Fruit fly (Drosophila melanogaster) whole organism, embryonic: ENCODE results near the gene CG46464.
A peak's percentile ranks its signal among the peaks of the same experiment; 100 is the strongest.

Source experiments
- Atf3 ChIP-seq: fragments of 200-800 bp; sonication (Bioruptor generic); optimal IDR thresholded peaks from 3 replicates; lab custom pipeline; 2016; ENCODE audit warnings: missing biosample characterization, missing genetic modification characterization
- Bteb2 ChIP-seq: fragments of 200-800 bp; sonication (Bioruptor generic); optimal IDR thresholded peaks from 2 replicates; lab custom pipeline; 2016; ENCODE audit warnings: missing biosample characterization, missing genetic modification characterization
- CG10209 ChIP-seq: fragments of 200-800 bp; sonication (Bioruptor generic); optimal IDR thresholded peaks from 3 replicates; lab custom pipeline; 2017; ENCODE audit warnings: missing biosample characterization, mild to moderate bottlenecking, missing genetic modification characterization, missing genetic modification reagents
- CG1024 ChIP-seq: fragments of 200-800 bp; sonication (Bioruptor generic); IDR thresholded peaks from 2 replicates; pipeline ENCODE4 v1.3.6; 2022; ENCODE audit warnings: missing biosample characterization, missing genetic modification characterization
- CG10274 ChIP-seq: fragments of 200-800 bp; sonication (Bioruptor generic); optimal IDR thresholded peaks from 3 replicates; lab custom pipeline; 2017; ENCODE audit warnings: missing biosample characterization, mild to moderate bottlenecking, missing genetic modification characterization
- CG10366 ChIP-seq: fragments of 200-800 bp; sonication (Bioruptor generic); IDR thresholded peaks from 2 replicates; pipeline ENCODE4 v1.3.6; 2022; ENCODE audit warnings: missing biosample characterization, missing genetic modification characterization
- CG11085 ChIP-seq: fragments of 200-800 bp; sonication (Bioruptor generic); IDR thresholded peaks from 2 replicates; pipeline ENCODE4 v1.3.6; 2022; ENCODE audit warnings: missing biosample characterization, missing genetic modification characterization
- CG11093 ChIP-seq: fragments of 200-800 bp; sonication (Bioruptor generic); IDR thresholded peaks from 3 replicates; pipeline ENCODE4 v1.3.6; 2022; ENCODE audit warnings: missing biosample characterization, missing genetic modification characterization
- CG11456 ChIP-seq: fragments of 200-800 bp; sonication (Bioruptor generic); IDR thresholded peaks from 3 replicates; pipeline ENCODE4 v1.3.6; 2022; ENCODE audit warnings: missing biosample characterization, missing genetic modification characterization
- CG11696 ChIP-seq: fragments of 200-800 bp; sonication (Bioruptor generic); IDR thresholded peaks from 2 replicates; pipeline ENCODE4 v1.3.6; 2022; ENCODE audit warnings: missing biosample characterization, missing genetic modification characterization
- CG12391 ChIP-seq: fragments of 200-800 bp; sonication (Bioruptor generic); optimal IDR thresholded peaks from 3 replicates; lab custom pipeline; 2018; ENCODE audit warnings: missing biosample characterization, mild to moderate bottlenecking, missing genetic modification characterization, moderate library complexity
- CG13287 ChIP-seq: fragments of 200-800 bp; sonication (Bioruptor generic); IDR thresholded peaks from 2 replicates; pipeline ENCODE4 v1.3.6; 2022; ENCODE audit warnings: missing biosample characterization, missing genetic modification characterization; ENCODE audit not compliant: partially characterized antibody
- CG13624 ChIP-seq: fragments of 200-800 bp; sonication (Bioruptor generic); optimal IDR thresholded peaks from 2 replicates; lab custom pipeline; 2016; ENCODE audit warnings: missing biosample characterization, missing genetic modification characterization
- CG13894 ChIP-seq: fragments of 200-800 bp; sonication (Bioruptor generic); optimal IDR thresholded peaks from 3 replicates; lab custom pipeline; 2018; ENCODE audit warnings: missing biosample characterization, mild to moderate bottlenecking, missing genetic modification characterization, moderate library complexity
- CG15696 ChIP-seq: fragments of 200-800 bp; sonication (Bioruptor generic); optimal IDR thresholded peaks from 2 replicates; lab custom pipeline; 2019; ENCODE audit warnings: missing biosample characterization, mild to moderate bottlenecking, missing genetic modification characterization, moderate library complexity
- CG17359 ChIP-seq: fragments of 200-800 bp; sonication (Bioruptor generic); optimal IDR thresholded peaks from 3 replicates; lab custom pipeline; 2018; ENCODE audit warnings: missing biosample characterization, mild to moderate bottlenecking, missing genetic modification characterization, moderate library complexity
- CG17385 ChIP-seq: fragments of 200-800 bp; sonication (Bioruptor generic); optimal IDR thresholded peaks from 3 replicates; lab custom pipeline; 2018; ENCODE audit warnings: missing biosample characterization, mild to moderate bottlenecking, missing genetic modification characterization
- CG1792 ChIP-seq: fragments of 200-800 bp; sonication (Bioruptor generic); optimal IDR thresholded peaks from 2 replicates; lab custom pipeline; 2016; ENCODE audit warnings: missing biosample characterization, missing genetic modification characterization
- CG18476 ChIP-seq: fragments of 200-800 bp; sonication (Bioruptor generic); optimal IDR thresholded peaks from 2 replicates; lab custom pipeline; 2016; ENCODE audit warnings: missing biosample characterization, mild to moderate bottlenecking, missing genetic modification characterization
- CG2120 ChIP-seq: fragments of 200-800 bp; sonication (Bioruptor generic); optimal IDR thresholded peaks from 3 replicates; lab custom pipeline; 2016; ENCODE audit warnings: missing biosample characterization, missing genetic modification characterization
- CG30020 ChIP-seq: fragments of 200-800 bp; optimal IDR thresholded peaks from 2 replicates; lab custom pipeline; 2019; ENCODE audit warnings: missing biosample characterization, mild to moderate bottlenecking, missing genetic modification characterization, moderate library complexity
- CG30403 ChIP-seq: fragments of 200-800 bp; sonication (Bioruptor generic); optimal IDR thresholded peaks from 3 replicates; lab custom pipeline; 2016; ENCODE audit warnings: missing biosample characterization, missing genetic modification characterization
- CG3838 ChIP-seq: fragments of 200-800 bp; sonication (Bioruptor generic); optimal IDR thresholded peaks from 3 replicates; lab custom pipeline; 2016; ENCODE audit warnings: missing biosample characterization, missing genetic modification characterization
- CG4404 ChIP-seq: fragments of 200-800 bp; sonication (Bioruptor generic); IDR thresholded peaks from 2 replicates; pipeline ENCODE4 v1.3.6; 2022; ENCODE audit warnings: missing biosample characterization, missing genetic modification characterization
- CG4854 ChIP-seq: fragments of 200-800 bp; sonication (Bioruptor generic); optimal IDR thresholded peaks from 2 replicates; lab custom pipeline; 2016; ENCODE audit warnings: missing biosample characterization, missing genetic modification characterization, inconsistent platforms
- CG6689 ChIP-seq: fragments of 200-800 bp; sonication (Bioruptor generic); IDR thresholded peaks from 2 replicates; pipeline ENCODE4 v1.3.6; 2022; ENCODE audit warnings: missing biosample characterization, missing genetic modification characterization
- CG7556 ChIP-seq: fragments of 200-800 bp; sonication (Bioruptor generic); optimal IDR thresholded peaks from 2 replicates; lab custom pipeline; 2017; ENCODE audit warnings: missing biosample characterization, mild to moderate bottlenecking, missing genetic modification characterization
- CG7786 ChIP-seq: fragments of 200-800 bp; sonication (Bioruptor generic); optimal IDR thresholded peaks from 2 replicates; lab custom pipeline; 2016; ENCODE audit warnings: missing biosample characterization, missing genetic modification characterization
- CG9215 ChIP-seq: fragments of 200-800 bp; sonication (Bioruptor generic); IDR thresholded peaks from 2 replicates; pipeline ENCODE4 v1.3.6; 2022; ENCODE audit warnings: missing biosample characterization, missing genetic modification characterization
- CG9817 ChIP-seq: fragments of 200-800 bp; sonication (Bioruptor generic); optimal IDR thresholded peaks from 2 replicates; lab custom pipeline; 2018; ENCODE audit warnings: missing biosample characterization, mild to moderate bottlenecking, missing genetic modification characterization, moderate library complexity
- CHES-1-like ChIP-seq: fragments of 200-800 bp; sonication (Bioruptor generic); optimal IDR thresholded peaks from 2 replicates; lab custom pipeline; 2016; ENCODE audit warnings: missing biosample characterization, missing genetic modification characterization
- Dbx ChIP-seq: fragments of 200-800 bp; sonication (Bioruptor generic); IDR thresholded peaks from 3 replicates; pipeline ENCODE4 v1.3.6; 2022; ENCODE audit warnings: missing biosample characterization, missing genetic modification characterization
- Dek ChIP-seq: fragments of 200-800 bp; sonication (Bioruptor generic); optimal IDR thresholded peaks from 3 replicates; lab custom pipeline; 2019; ENCODE audit warnings: missing biosample characterization, mild to moderate bottlenecking, missing genetic modification characterization, moderate library complexity
- Doc3 ChIP-seq: fragments of 200-800 bp; sonication (Bioruptor generic); IDR thresholded peaks from 3 replicates; pipeline ENCODE4 v1.3.6; 2022; ENCODE audit warnings: missing biosample characterization, missing genetic modification characterization; ENCODE audit not compliant: partially characterized antibody
- Fer3 ChIP-seq: fragments of 200-800 bp; sonication (Bioruptor generic); optimal IDR thresholded peaks from 2 replicates; lab custom pipeline; 2018; ENCODE audit warnings: missing biosample characterization, mild to moderate bottlenecking, missing genetic modification characterization, moderate library complexity
- ac ChIP-seq: fragments of 200-800 bp; sonication (Bioruptor generic); optimal IDR thresholded peaks from 3 replicates; lab custom pipeline; 2017; ENCODE audit warnings: missing biosample characterization, mild to moderate bottlenecking, missing genetic modification characterization
- fd96Cb ChIP-seq: fragments of 200-800 bp; sonication (Bioruptor generic); optimal IDR thresholded peaks from 2 replicates; lab custom pipeline; 2018; ENCODE audit warnings: missing biosample characterization, mild to moderate bottlenecking, missing genetic modification characterization, moderate library complexity
- her ChIP-seq: fragments of 200-800 bp; sonication (Bioruptor generic); optimal IDR thresholded peaks from 2 replicates; lab custom pipeline; 2016; ENCODE audit warnings: missing biosample characterization, missing genetic modification characterization
- ind ChIP-seq: fragments of 200-800 bp; sonication (Bioruptor generic); optimal IDR thresholded peaks from 3 replicates; lab custom pipeline; 2016; ENCODE audit warnings: missing biosample characterization, missing genetic modification characterization
- jing ChIP-seq: fragments of 200-800 bp; sonication (Bioruptor generic); optimal IDR thresholded peaks from 2 replicates; lab custom pipeline; 2018; ENCODE audit warnings: missing biosample characterization, mild to moderate bottlenecking, missing genetic modification characterization
- lmd ChIP-seq: fragments of 200-800 bp; sonication (Bioruptor generic); IDR thresholded peaks from 2 replicates; pipeline ENCODE4 v1.3.6; 2022; ENCODE audit warnings: missing biosample characterization, missing genetic modification characterization
- nmo ChIP-seq: fragments of 200-800 bp; sonication (Bioruptor generic); optimal IDR thresholded peaks from 2 replicates; lab custom pipeline; 2018; ENCODE audit warnings: missing biosample characterization, mild to moderate bottlenecking, missing genetic modification characterization, moderate library complexity
- org-1 ChIP-seq: fragments of 200-800 bp; sonication (Bioruptor generic); optimal IDR thresholded peaks from 2 replicates; lab custom pipeline; 2017; ENCODE audit warnings: missing biosample characterization, missing genetic modification characterization
- pnt ChIP-seq: fragments of 200-800 bp; sonication (Bioruptor generic); optimal IDR thresholded peaks from 3 replicates; lab custom pipeline; 2016; ENCODE audit warnings: missing biosample characterization, missing genetic modification characterization
- pum ChIP-seq: fragments of 200-800 bp; sonication (Bioruptor generic); optimal IDR thresholded peaks from 2 replicates; lab custom pipeline; 2016; ENCODE audit warnings: missing biosample characterization, missing genetic modification characterization
- repo ChIP-seq: fragments of 200-800 bp; sonication (Bioruptor generic); optimal IDR thresholded peaks from 2 replicates; lab custom pipeline; 2016; ENCODE audit warnings: missing biosample characterization, missing genetic modification characterization
- sens-2 ChIP-seq: fragments of 200-800 bp; sonication (Bioruptor generic); IDR thresholded peaks from 2 replicates; pipeline ENCODE4 v1.3.6; 2022; ENCODE audit warnings: missing biosample characterization, missing genetic modification characterization
- slbo ChIP-seq: fragments of 200-800 bp; sonication (Bioruptor generic); IDR thresholded peaks from 2 replicates; pipeline ENCODE4 v1.3.6; 2022; ENCODE audit warnings: missing biosample characterization, missing genetic modification characterization
- sqz ChIP-seq: fragments of 200-800 bp; sonication (Bioruptor generic); optimal IDR thresholded peaks from 3 replicates; lab custom pipeline; 2018; ENCODE audit warnings: missing biosample characterization, mild to moderate bottlenecking, missing genetic modification characterization
- sr ChIP-seq: fragments of 200-800 bp; sonication (Bioruptor generic); IDR thresholded peaks from 3 replicates; pipeline ENCODE4 v1.3.6; 2022; ENCODE audit warnings: missing biosample characterization, missing genetic modification characterization
- toy ChIP-seq: fragments of 200-800 bp; sonication (Bioruptor generic); IDR thresholded peaks from 2 replicates; pipeline ENCODE4 v1.3.6; 2022; ENCODE audit warnings: missing biosample characterization, missing genetic modification characterization
- yki ChIP-seq: fragments of >200 bp; optimal IDR thresholded peaks from 3 replicates; lab custom pipeline; 2018

Gene CG46464

DNA sequence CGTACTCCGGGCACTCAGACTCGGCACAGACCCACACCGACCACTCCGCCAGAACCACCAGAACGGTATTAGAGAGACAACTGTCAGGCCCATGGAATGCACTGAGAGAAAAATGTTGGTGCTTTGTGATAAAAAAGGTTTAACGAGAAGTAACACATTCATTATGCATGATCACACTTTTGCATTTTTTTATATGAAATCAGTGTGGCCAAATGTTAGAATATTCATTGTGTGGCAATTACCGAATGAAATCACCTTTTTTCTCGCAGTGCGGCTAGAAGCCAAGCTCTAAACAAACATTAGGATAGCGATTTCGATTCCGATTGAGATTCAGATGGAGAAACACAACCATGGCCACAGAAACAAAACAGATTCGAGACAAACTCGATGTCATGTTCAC lies 21.7 kb upstream of the CG46464 start (continued):
- TF ChIP-seq CG13287 (no peak), CG18476 (GFP tag; lab: Kevin White, UChicago) (peak; percentile 16), ac (GFP tag; lab: Kevin White, UChicago) (no peak), CG7556 (peak; percentile 4), CG3838 (no peak), CHES-1-like (no peak), CG1792 (GFP tag; lab: Kevin White, UChicago) (no peak), CG30403 (peak; percentile 6), CG13624 (GFP tag; lab: Kevin White, UChicago) (peak; percentile 43), CG9215 (GFP tag; lab: Robert Waterston, UW) (peak; percentile 50; the same call in 1 of the 2 replicates), CG17385 (GFP tag; lab: Kevin White, UChicago) (peak; percentile 19), CG11456 (GFP tag; lab: Robert Waterston, UW) (peak; percentile 65; the same call in 1 of the 3 replicates), CG11696 (GFP tag; lab: Robert Waterston, UW) (0 out of 2 replicates have a peak, but pooled peaks have one; percentile 34), CG7786 (GFP tag; lab: Kevin White, UChicago) (peak; percentile 30), CG11093 (GFP tag; lab: Robert Waterston, UW) (no peak), ind (GFP tag; lab: Kevin White, UChicago) (peak; percentile 38), CG13894 (tag; lab: Kevin White, UChicago) (peak; percentile 41), CG12391 (tag; lab: Kevin White, UChicago) (peak; percentile 36), CG1024 (GFP tag; lab: Robert Waterston, UW) (no peak), CG30020 (tag; lab: Kevin White, UChicago) (no peak), yki (no peak), jing (GFP tag; lab: Kevin White, UChicago) (no peak), org-1 (GFP tag; lab: Kevin White, UChicago) (peak; percentile 16), pnt (GFP tag; lab: Kevin White, UChicago) (peak; percentile 18), pum (GFP tag; lab: Kevin White, UChicago) (peak; percentile 13), sqz (GFP tag; lab: Kevin White, UChicago) (no peak), Fer3 (tag; lab: Kevin White, UChicago) (peak; percentile 38), Dek (tag; lab: Kevin White, UChicago) (no peak), CG11085 (GFP tag; lab: Robert Waterston, UW) (0 out of 2 replicates have a peak, but pooled peaks have one; percentile 25), sr (GFP tag; lab: Robert Waterston, UW) (no peak), lmd (GFP tag; lab: Robert Waterston, UW) (peak; percentile 56; the same call in 1 of the 2 replicates), her (GFP tag; lab: Kevin White, UChicago) (peak; percentile 9), CG9817 (peak; percentile 3), Bteb2 (no peak), toy (GFP tag; lab: Robert Waterston, UW) (no peak), repo (GFP tag; lab: Kevin White, UChicago) (no peak), slbo (GFP tag; lab: Robert Waterston, UW) (peak; percentile 54), CG10274 (GFP tag; lab: Kevin White, UChicago) (peak; percentile 3), CG2120 (GFP tag; lab: Kevin White, UChicago) (peak; percentile 55), CG4404 (GFP tag; lab: Robert Waterston, UW) (no peak), fd96Cb (tag; lab: Kevin White, UChicago) (no peak), Doc3 (no peak), Atf3 (GFP tag; lab: Kevin White, UChicago) (no peak), CG15696 (tag; lab: Kevin White, UChicago) (peak; percentile 8), Dbx (GFP tag; lab: Robert Waterston, UW) (0 out of 3 replicates have a peak, but pooled peaks have one; percentile 40), CG10209 (GFP tag; lab: Kevin White, UChicago) (peak; percentile 22), CG10366 (no peak; the same call in 1 of the 2 replicates), CG6689 (GFP tag; lab: Robert Waterston, UW) (0 out of 2 replicates have a peak, but pooled peaks have one; percentile 22), nmo (GFP tag; lab: Kevin White, UChicago) (peak; percentile 18), CG17359 (tag; lab: Kevin White, UChicago) (peak; percentile 21), CG4854 (no peak), sens-2 (GFP tag; lab: Robert Waterston, UW) (0 out of 2 replicates have a peak, but pooled peaks have one; percentile 19)
